Worm (Caenorhabditis elegans): Measurements from ENCODE around the gene dbt-1.

dbt-1 gene

DNA sequence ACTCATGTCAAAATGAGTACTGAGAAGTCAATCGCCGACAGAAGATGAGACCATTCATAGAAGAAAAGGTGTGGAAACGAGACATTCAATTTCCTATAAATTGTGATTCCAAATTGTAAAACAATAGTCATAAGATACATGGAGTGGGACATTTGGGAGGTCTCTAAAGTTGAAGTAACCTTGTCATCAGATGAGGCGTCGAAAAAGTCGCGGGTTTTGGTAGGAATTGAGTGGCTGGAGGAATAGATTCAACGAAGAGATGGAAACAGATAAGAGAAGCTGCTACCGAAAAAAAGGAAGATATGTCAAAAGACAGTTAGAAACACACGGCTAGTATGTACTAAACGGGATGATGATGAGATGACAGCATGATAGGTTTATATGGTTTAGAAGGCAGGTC, 14.3 kb downstream of the dbt-1 start:
- TF ChIP-seq nhr-25 (tag; optimal IDR thresholded peaks at IDR 0.05) (peak; percentile 75), tbx-2 (tag; optimal IDR thresholded peaks at IDR 0.05) (no peak), elt-1 (tag; optimal IDR thresholded peaks at IDR 0.05) (peak; percentile 25)

DNA sequence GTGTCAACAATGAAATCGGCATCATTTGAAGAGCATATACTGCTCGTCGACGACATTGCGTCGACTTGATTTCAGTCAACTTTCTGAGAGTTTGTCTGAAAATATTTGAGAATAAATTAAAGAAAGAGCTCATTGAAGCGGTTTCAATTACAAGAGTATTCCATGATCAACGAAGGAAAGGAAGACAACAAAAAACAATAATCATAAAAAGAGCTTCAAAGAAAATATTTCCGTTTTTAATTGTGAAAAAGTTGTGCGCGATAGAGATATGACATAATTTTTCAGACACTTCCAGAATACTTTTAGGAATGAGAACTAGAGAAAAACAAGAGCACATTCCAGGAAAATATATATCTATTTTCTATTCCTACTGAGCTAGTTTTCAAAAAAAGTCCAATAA, 16.4 kb downstream of the dbt-1 start, which contains the start of gene spv-1:
Gene spv-1, minus strand, starts transcription at position 101 of the 400 bp plus-strand sequence.
- TF ChIP-seq snpc-4 (tag; optimal IDR thresholded peaks at IDR 0.05) = no peak
- no peak for TF ChIP-seq nhr-77 (tag; optimal IDR thresholded peaks at IDR 0.05)
- TF ChIP-seq nfya-1 (tag; optimal IDR thresholded peaks at IDR 0.05; ENCODE audit: insufficient read depth) = no peak
- TF ChIP-seq ceh-9 (tag; optimal IDR thresholded peaks at IDR 0.05) = no peak
- no peak for TF ChIP-seq nhr-43 (tag; optimal IDR thresholded peaks at IDR 0.05; ENCODE audit: poor library complexity, severe bottlenecking)
- no peak for TF ChIP-seq lin-39 (tag; optimal IDR thresholded peaks at IDR 0.05)

DNA sequence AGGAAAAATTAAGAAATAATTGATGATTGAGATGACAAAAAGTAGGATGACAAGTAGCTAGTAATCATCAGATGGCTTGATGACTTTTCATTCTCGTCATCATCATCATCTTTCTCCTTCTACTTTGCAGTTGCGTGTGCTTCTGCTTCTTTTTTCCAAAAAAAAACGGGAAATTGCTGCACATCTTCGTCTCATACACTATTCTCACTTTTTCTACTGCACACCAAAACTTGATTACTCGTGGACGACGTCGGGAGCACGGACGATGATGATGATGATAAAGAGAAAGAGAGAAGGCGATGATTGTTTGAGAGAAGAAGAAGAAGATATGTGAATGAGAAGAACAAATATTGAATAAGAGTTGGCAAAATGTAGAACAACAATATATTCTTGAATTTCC, 23.9 kb downstream of the dbt-1 start:
- TF ChIP-seq unc-62 (GFP tag; optimal IDR thresholded peaks at IDR 0.05) = no peak
- peak; percentile 76 for TF ChIP-seq fkh-10 (GFP tag; optimal IDR thresholded peaks at IDR 0.05)

DNA sequence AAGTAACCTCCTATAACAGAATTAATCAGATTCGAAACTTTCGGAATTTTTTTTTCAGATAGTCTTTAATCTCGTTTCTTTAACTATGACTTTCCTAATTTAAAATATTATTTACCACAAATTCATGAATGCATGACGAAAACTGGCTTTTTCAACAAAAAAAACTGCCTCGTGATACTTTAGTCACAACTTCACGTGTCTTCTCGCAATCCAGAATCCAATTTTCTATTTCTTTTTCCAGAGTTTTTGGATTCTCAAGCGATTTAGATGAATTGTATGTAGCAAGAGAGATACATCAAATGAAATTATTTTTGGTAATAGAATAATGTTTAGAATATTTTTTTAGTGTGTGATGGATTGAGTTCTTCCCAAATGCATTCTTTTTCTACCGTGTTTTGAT, 24.8 kb downstream of the dbt-1 start:
- TF ChIP-seq fkh-10 (GFP tag; optimal IDR thresholded peaks at IDR 0.05) (peak; percentile 93), nhr-23 (tag; optimal IDR thresholded peaks at IDR 0.05) (no peak)

DNA sequence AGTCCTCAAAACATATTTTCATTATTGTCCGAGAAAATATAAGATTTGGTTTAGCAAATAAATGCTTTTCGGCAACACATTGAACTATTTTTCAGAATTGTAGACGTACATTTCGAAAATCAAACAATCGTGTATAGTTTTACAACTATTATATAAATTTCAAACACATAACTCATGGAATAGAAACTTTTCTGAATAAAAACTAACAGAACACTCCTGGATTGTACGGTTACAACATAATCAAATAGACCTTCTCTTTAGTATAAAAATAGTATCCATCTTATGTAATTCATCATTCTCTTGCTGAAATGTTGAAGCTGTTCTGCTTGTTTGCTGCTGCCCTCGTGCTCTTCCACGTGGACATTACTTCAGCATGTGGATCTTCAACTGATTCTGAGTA, 34.0 kb downstream of the dbt-1 start, which contains the start of gene ZK675.4:
Gene ZK675.4, plus strand, starts transcription at position 301 of the 400 bp plus-strand sequence.
- TF ChIP-seq ZK546.5 (tag; optimal IDR thresholded peaks at IDR 0.05) (no peak), nhr-237 (tag; optimal IDR thresholded peaks at IDR 0.05) (no peak), skn-1 (tag; optimal IDR thresholded peaks at IDR 0.05) (no peak), lin-39 (tag; optimal IDR thresholded peaks at IDR 0.05) (no peak), lin-15B (tag; optimal IDR thresholded peaks at IDR 0.05) (no peak), nhr-23 (tag; optimal IDR thresholded peaks at IDR 0.05) (no peak), ceh-28 (tag; optimal IDR thresholded peaks at IDR 0.05) (no peak)

DNA sequence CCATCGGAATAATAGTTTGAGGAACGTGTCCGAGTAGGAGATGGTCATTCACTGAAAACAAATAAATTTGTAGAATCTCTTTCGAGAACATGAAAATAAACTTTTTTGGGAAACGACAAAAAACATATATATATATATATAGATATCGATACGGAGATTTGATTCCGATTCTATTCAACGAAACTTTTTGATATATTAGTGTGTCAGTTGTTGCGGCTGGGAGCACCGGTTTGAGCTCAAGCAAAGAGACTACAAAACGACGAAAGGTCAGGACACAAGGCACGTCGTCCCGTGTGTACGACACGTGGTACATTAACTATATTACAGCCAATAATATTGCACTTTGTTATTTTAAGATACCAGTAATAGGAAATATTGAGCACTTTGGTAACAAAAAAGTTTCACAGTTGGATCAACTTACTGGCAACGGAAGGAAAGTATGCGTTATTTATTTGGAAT, 37.4 kb downstream of the dbt-1 start, which contains the start of gene best-23:
Gene best-23, minus strand, starts transcription at position 51 of the 459 bp plus-strand sequence.
- TF ChIP-seq ceh-82 (tag; optimal IDR thresholded peaks at IDR 0.05) (no peak), nfya-1 (tag; optimal IDR thresholded peaks at IDR 0.05; ENCODE audit: insufficient read depth) (peak; percentile 9)

DNA sequence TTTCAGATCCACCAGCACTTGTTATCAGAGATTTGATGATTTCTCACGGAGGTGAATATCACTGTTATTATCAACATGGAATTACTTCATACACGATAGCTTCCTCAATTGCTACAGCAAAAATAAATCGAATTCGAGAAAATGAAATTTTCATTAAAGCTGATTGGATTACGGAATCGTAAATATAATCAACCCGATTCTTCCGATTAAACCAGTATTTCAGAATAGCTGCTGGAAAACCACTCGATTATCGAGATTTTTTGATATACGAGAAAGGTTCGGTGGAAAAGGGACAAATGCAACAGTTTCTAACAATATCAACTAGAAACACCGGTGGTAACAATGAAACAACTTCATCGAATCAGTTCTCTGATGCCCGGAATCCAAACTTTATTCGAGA, 43.0 kb downstream of the dbt-1 start:
- TF ChIP-seq nhr-76 (tag; optimal IDR thresholded peaks at IDR 0.05) (no peak), lin-15B (tag; optimal IDR thresholded peaks at IDR 0.05) (no peak), hmg-11 (tag; optimal IDR thresholded peaks at IDR 0.05) (no peak)

DNA sequence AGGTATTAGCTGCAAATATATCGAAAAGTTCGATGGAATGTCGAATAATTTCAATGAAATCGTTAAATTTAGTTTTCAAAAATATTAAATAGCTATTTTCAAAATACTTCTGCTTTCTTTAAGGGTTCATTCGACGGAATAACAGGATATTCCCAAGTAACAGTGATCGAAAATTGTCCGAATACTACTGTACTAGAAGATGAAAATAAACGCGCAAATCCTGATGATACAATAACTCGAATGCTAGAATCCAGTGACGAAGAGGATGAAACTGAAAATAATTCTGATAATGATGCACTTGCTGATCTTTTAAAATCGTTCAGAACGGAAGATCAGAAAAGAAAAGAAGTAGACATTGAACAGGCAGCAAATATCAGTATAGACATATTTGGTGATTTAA, 44.2 kb downstream of the dbt-1 start:
- TF ChIP-seq nhr-76 (tag; optimal IDR thresholded peaks at IDR 0.05) (no peak), nhr-77 (tag; optimal IDR thresholded peaks at IDR 0.05) (no peak), ztf-4 (tag; optimal IDR thresholded peaks at IDR 0.05) (no peak), nhr-237 (tag; optimal IDR thresholded peaks at IDR 0.05) (no peak), mdl-1 (tag; optimal IDR thresholded peaks at IDR 0.05) (no peak), nhr-67 (tag; optimal IDR thresholded peaks at IDR 0.05) (no peak), unc-62 (GFP tag; optimal IDR thresholded peaks at IDR 0.05) (no peak), nhr-11 (tag; optimal IDR thresholded peaks at IDR 0.05) (no peak), jun-1 (tag; optimal IDR thresholded peaks at IDR 0.05) (no peak), nhr-28 (tag; optimal IDR thresholded peaks at IDR 0.05) (no peak)

DNA sequence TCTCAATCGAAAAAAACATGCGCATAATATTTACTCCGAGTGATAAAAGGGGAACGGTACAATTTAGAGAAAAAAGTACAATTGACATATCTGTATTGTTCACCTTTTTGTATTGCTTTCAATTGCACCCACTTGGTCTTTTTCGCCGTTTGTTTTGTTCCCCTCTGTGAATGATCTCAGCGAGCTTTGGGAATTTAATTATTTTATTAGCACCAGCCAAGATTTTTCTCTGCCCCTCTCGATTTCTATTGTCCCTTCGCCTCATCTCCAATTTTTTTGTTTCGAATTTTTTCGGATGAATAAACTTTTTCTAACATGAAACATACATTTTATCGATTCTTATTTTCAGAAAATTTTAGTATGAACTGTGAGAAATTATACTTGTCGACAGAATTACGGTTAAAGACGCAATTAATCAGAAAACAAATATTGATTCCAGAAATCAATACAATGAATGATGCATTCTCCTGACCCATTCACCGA, 44.8 kb downstream of the dbt-1 start, which contains the start of gene rev-1:
Gene rev-1, plus strand, starts transcription at position 433 of the 483 bp plus-strand sequence.
- TF ChIP-seq nhr-25 (tag; optimal IDR thresholded peaks at IDR 0.05) (no peak), ama-1 (optimal IDR thresholded peaks at IDR 0.05) (no peak), daf-12 (tag; optimal IDR thresholded peaks at IDR 0.05) (no peak), nhr-43 (tag; optimal IDR thresholded peaks at IDR 0.05; ENCODE audit: poor library complexity, severe bottlenecking) (no peak)

Data from whole organism, L3 larva.